Worm (Caenorhabditis elegans): ENCODE measurements around the gene fbxa-111.

ce11 chrV:16974919-16975318, 25.4 kb upstream of the fbxa-111 start, which contains the start of gene srx-54:
- TF ChIP-seq ceh-82 (tag; optimal IDR thresholded peaks at IDR 0.05): no peak
- TF ChIP-seq nhr-11 (tag; optimal IDR thresholded peaks at IDR 0.05): no peak
- TF ChIP-seq fos-1 (tag; optimal IDR thresholded peaks at IDR 0.05): no peak
- TF ChIP-seq lsy-2 (tag; optimal IDR thresholded peaks at IDR 0.05): no peak
- TF ChIP-seq lin-39 (tag; optimal IDR thresholded peaks at IDR 0.05): no peak
- no peak for TF ChIP-seq mep-1 (tag; optimal IDR thresholded peaks at IDR 0.05)
- TF ChIP-seq ztf-11 (tag; optimal IDR thresholded peaks at IDR 0.05): no peak

Data from whole organism, L4 larva.